Worm (Caenorhabditis elegans): ENCODE measurements around the gene T21D12.14.

DNA sequence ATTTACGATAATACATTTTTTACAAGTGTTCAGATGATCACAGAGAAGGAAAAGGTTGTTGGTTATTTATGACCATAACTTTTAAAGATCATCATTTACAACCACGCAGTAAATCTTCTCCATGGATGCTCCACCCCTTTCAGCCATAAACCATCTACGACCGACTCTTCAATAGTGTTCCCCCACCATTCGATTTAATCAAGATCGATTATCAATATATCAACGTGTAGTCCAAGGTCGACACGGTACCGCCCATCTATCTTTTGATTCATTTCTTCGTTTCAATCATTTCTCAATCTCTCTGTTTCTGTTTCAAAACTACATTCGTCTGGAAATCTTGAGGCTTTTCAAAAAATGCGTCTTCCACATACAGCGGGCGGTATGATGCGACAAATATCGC lies 43.1 kb downstream of the T21D12.14 start, which contains the start of gene aass-1:
- TF ChIP-seq ceh-28 (tag; optimal IDR thresholded peaks at IDR 0.05): no peak
- no peak for TF ChIP-seq aly-2 (tag; optimal IDR thresholded peaks at IDR 0.05)
- no peak for TF ChIP-seq ceh-16 (tag; optimal IDR thresholded peaks at IDR 0.05)
- TF ChIP-seq nhr-77 (tag; optimal IDR thresholded peaks at IDR 0.05): no peak
- TF ChIP-seq snpc-4 (tag; optimal IDR thresholded peaks at IDR 0.05): no peak
- no peak for TF ChIP-seq ZK546.5 (tag; optimal IDR thresholded peaks at IDR 0.05)
- no peak for TF ChIP-seq ztf-11 (tag; optimal IDR thresholded peaks at IDR 0.05)
- no peak for TF ChIP-seq nhr-12 (tag; optimal IDR thresholded peaks at IDR 0.05)
- TF ChIP-seq nhr-11 (tag; optimal IDR thresholded peaks at IDR 0.05): no peak
- TF ChIP-seq lin-15B (tag; optimal IDR thresholded peaks at IDR 0.05): no peak
